Worm (Caenorhabditis elegans): ENCODE results near the gene EEED8.13.

Gene EEED8.13

ce11 chrII:5373275-5374047 lies 38.9 kb downstream of the EEED8.13 start, which contains the start of the genes agt-2 and F09E5.3 (continued):
- TF ChIP-seq alr-1 (tag; optimal IDR thresholded peaks at IDR 0.05) (no peak), nhr-11 (tag; optimal IDR thresholded peaks at IDR 0.05) (no peak), lin-11 (tag; optimal IDR thresholded peaks at IDR 0.05) (peak; percentile 60), nhr-23 (tag; optimal IDR thresholded peaks at IDR 0.05) (no peak), sma-9 (GFP tag; optimal IDR thresholded peaks at IDR 0.05) (peak; percentile 95), sma-9 (tag; optimal IDR thresholded peaks at IDR 0.05) (no peak), nhr-12 (tag; optimal IDR thresholded peaks at IDR 0.05) (peak; percentile 55), nhr-129 (tag; optimal IDR thresholded peaks at IDR 0.05) (peak; percentile 90), crh-2 (tag; optimal IDR thresholded peaks at IDR 0.05) (peak; percentile 94), elt-1 (tag; optimal IDR thresholded peaks at IDR 0.05) (no peak), fos-1 (tag; optimal IDR thresholded peaks at IDR 0.05) (peak; percentile 92), ceh-16 (tag; optimal IDR thresholded peaks at IDR 0.05) (peak; percentile 86), nhr-6 (tag; optimal IDR thresholded peaks at IDR 0.05) (peak; percentile 92), ama-1 (optimal IDR thresholded peaks at IDR 0.05) (peak; percentile 71), Y55F3AM.14 (GFP tag; optimal IDR thresholded peaks at IDR 0.05) (no peak), mab-5 (tag; optimal IDR thresholded peaks at IDR 0.05) (peak; percentile 94), unc-55 (GFP tag; optimal IDR thresholded peaks at IDR 0.05) (peak; percentile 94), C34F6.9 (tag; optimal IDR thresholded peaks at IDR 0.05) (peak; percentile 99), peb-1 (tag; optimal IDR thresholded peaks at IDR 0.05) (no peak), sma-3 (GFP tag; optimal IDR thresholded peaks at IDR 0.05) (peak; percentile 89), ztf-1 (GFP tag; conservative IDR thresholded peaks at IDR 0.05) (no peak), mbf-1 (tag; optimal IDR thresholded peaks at IDR 0.05) (no peak)

ce11 chrII:5370641-5371040 lies 41.7 kb downstream of the EEED8.13 start, which contains the start of gene F09E5.12:
Gene F09E5.12 (minus strand): TSS chrII:5370741.
- TF ChIP-seq ztf-4 (tag; optimal IDR thresholded peaks at IDR 0.05): no peak
- TF ChIP-seq sma-3 (GFP tag; optimal IDR thresholded peaks at IDR 0.05): no peak
- no peak for TF ChIP-seq Y55F3AM.14 (GFP tag; optimal IDR thresholded peaks at IDR 0.05)
- TF ChIP-seq ama-1 (optimal IDR thresholded peaks at IDR 0.05): no peak
- TF ChIP-seq unc-62 (GFP tag; optimal IDR thresholded peaks at IDR 0.05): no peak
- TF ChIP-seq F13H6.1 (tag; optimal IDR thresholded peaks at IDR 0.05): no peak
- no peak for TF ChIP-seq dmd-4 (tag; optimal IDR thresholded peaks at IDR 0.05)
- TF ChIP-seq nhr-10 (tag; optimal IDR thresholded peaks at IDR 0.05): no peak
- no peak for TF ChIP-seq nhr-12 (tag; optimal IDR thresholded peaks at IDR 0.05)
- TF ChIP-seq sem-4 (tag; optimal IDR thresholded peaks at IDR 0.05): no peak
- TF ChIP-seq nhr-129 (tag; optimal IDR thresholded peaks at IDR 0.05): no peak
- TF ChIP-seq ztf-1 (GFP tag; conservative IDR thresholded peaks at IDR 0.05): no peak
- TF ChIP-seq blmp-1 (tag; optimal IDR thresholded peaks at IDR 0.05; ENCODE audit: insufficient read depth): no peak
- TF ChIP-seq ceh-16 (tag; optimal IDR thresholded peaks at IDR 0.05): no peak
- TF ChIP-seq mdl-1 (tag; optimal IDR thresholded peaks at IDR 0.05): no peak
- no peak for TF ChIP-seq nhr-6 (tag; optimal IDR thresholded peaks at IDR 0.05)

- TF ChIP-seq lin-39 (tag; optimal IDR thresholded peaks at IDR 0.05) (no peak), nhr-6 (tag; optimal IDR thresholded peaks at IDR 0.05) (no peak), nhr-23 (tag; optimal IDR thresholded peaks at IDR 0.05) (no peak), nhr-237 (tag; optimal IDR thresholded peaks at IDR 0.05) (no peak), crh-2 (tag; optimal IDR thresholded peaks at IDR 0.05) (no peak), sma-9 (GFP tag; optimal IDR thresholded peaks at IDR 0.05) (no peak), sma-9 (tag; optimal IDR thresholded peaks at IDR 0.05) (no peak), zag-1 (tag; optimal IDR thresholded peaks at IDR 0.05) (no peak), ceh-82 (tag; optimal IDR thresholded peaks at IDR 0.05) (no peak), unc-55 (GFP tag; optimal IDR thresholded peaks at IDR 0.05) (no peak), ZK546.5 (tag; optimal IDR thresholded peaks at IDR 0.05) (no peak), nhr-129 (tag; optimal IDR thresholded peaks at IDR 0.05) (no peak), fos-1 (tag; optimal IDR thresholded peaks at IDR 0.05) (no peak)
Measured at ce11 chrII:5365645-5366044, 46.7 kb downstream of the EEED8.13 start, which contains the start of gene F09E5.16. Gene F09E5.16 (minus strand): TSS chrII:5365745.

ce11 chrII:5364516-5364915 lies 47.9 kb downstream of the EEED8.13 start:
- TF ChIP-seq sem-4 (tag; optimal IDR thresholded peaks at IDR 0.05) (no peak), lin-11 (tag; optimal IDR thresholded peaks at IDR 0.05) (no peak)

All from whole organism, L2 larva.